Worm (Caenorhabditis elegans): ENCODE measurements around the gene dna-2.

Gene dna-2

DNA sequence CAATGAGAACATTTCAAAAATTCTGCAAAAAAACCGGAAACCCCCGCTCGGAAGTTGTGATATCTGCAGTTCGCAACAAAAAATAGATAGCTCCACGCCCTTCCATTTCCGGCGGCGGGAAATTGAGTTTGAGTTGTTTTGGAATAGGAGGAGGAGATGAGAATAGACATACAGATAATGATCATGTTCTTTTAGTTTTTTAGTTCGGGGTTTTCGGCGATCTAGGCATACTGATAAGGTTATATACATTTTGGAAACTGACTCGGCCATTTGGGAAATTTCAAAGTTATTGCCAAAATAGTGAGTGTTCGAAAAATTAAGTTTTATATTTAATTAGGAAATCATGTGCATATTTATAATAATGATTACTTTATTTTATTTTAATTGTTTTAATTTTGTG, 44.4 kb upstream of the dna-2 start:
- TF ChIP-seq hlh-6 (tag; optimal IDR thresholded peaks at IDR 0.05) (no peak), fkh-10 (GFP tag; optimal IDR thresholded peaks at IDR 0.05) (no peak), ceh-34 (tag; optimal IDR thresholded peaks at IDR 0.05) (no peak), che-1 (tag; optimal IDR thresholded peaks at IDR 0.05) (no peak), nhr-232 (tag; optimal IDR thresholded peaks at IDR 0.05) (no peak), fkh-6 (tag; optimal IDR thresholded peaks at IDR 0.05) (no peak), ttx-3 (tag; optimal IDR thresholded peaks at IDR 0.05) (no peak), ama-1 (optimal IDR thresholded peaks at IDR 0.05) (no peak), ceh-2 (tag; optimal IDR thresholded peaks at IDR 0.05) (no peak), pros-1 (tag; optimal IDR thresholded peaks at IDR 0.05) (no peak), dmd-4 (tag; optimal IDR thresholded peaks at IDR 0.05; ENCODE audit: borderline replicate concordance) (no peak), elt-2 (tag; optimal IDR thresholded peaks at IDR 0.05) (no peak)

ce11 chrII:11737347-11737746, 40.9 kb upstream of the dna-2 start:
- TF ChIP-seq syd-9 (tag; optimal IDR thresholded peaks at IDR 0.05) (no peak), dve-1 (tag; optimal IDR thresholded peaks at IDR 0.05) (no peak), unc-55 (GFP tag; optimal IDR thresholded peaks at IDR 0.05) (peak; percentile 68)

DNA sequence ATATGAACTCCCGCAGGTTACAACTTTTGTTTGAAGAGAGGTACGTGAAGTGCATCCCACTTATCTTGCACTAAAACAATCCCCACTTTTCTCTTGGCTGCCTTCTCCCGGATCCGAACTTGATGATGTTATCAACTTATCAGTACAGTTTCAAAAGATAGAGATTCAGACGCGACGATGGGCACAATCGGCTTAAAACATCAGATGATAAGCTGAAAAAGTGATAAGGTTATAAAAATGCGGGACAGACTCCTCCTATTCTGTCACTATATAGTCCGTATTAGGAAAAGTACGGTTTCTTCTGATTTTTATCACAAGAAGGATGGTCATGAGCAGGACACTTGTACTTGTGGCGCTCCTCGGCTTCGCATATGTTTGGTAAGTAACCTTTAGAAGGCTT, 39.0 kb upstream of the dna-2 start, which contains the start of gene ctsa-1.2:
ctsa-1.2 (plus strand) TSS at position 160 of the 400 bp plus-strand sequence.
- TF ChIP-seq elt-2 (tag; optimal IDR thresholded peaks at IDR 0.05) (peak; percentile 74), nhr-232 (tag; optimal IDR thresholded peaks at IDR 0.05) (no peak)

ce11 chrII:11742320-11742719, 35.9 kb upstream of the dna-2 start:
- no peak for TF ChIP-seq mec-3 (tag; optimal IDR thresholded peaks at IDR 0.05; ENCODE audit: borderline replicate concordance)

ce11 chrII:11746782-11747288, 31.4 kb upstream of the dna-2 start:
- peak; percentile 89 for TF ChIP-seq ceh-31 (tag; optimal IDR thresholded peaks at IDR 0.05)
- no peak for TF ChIP-seq ceh-30 (tag; optimal IDR thresholded peaks at IDR 0.05)
- TF ChIP-seq ceh-45 (GFP tag; IDR thresholded peaks at IDR 0.05) = no peak
- no peak for TF ChIP-seq nhr-11 (tag; optimal IDR thresholded peaks at IDR 0.05)
- no peak for TF ChIP-seq elt-2 (tag; optimal IDR thresholded peaks at IDR 0.05)
- TF ChIP-seq ceh-9 (tag; optimal IDR thresholded peaks at IDR 0.05) = no peak
- TF ChIP-seq fax-1 (tag; optimal IDR thresholded peaks at IDR 0.05) = peak; percentile 18
- no peak for TF ChIP-seq unc-3 (GFP tag; conservative IDR thresholded peaks at IDR 0.05)
- peak; percentile 56 for TF ChIP-seq unc-3 (tag; optimal IDR thresholded peaks at IDR 0.05)
- peak; percentile 64 for TF ChIP-seq hlh-30 (tag; optimal IDR thresholded peaks at IDR 0.05; ENCODE audit: insufficient read depth)
- TF ChIP-seq ahr-1 (tag; optimal IDR thresholded peaks at IDR 0.05) = peak; percentile 35
- TF ChIP-seq C38D4.7 (GFP tag; optimal IDR thresholded peaks at IDR 0.05) = peak; percentile 43
- TF ChIP-seq K09A11.1 (tag; optimal IDR thresholded peaks at IDR 0.05; ENCODE audit: insufficient read depth) = no peak
- TF ChIP-seq ceh-6 (GFP tag; optimal IDR thresholded peaks at IDR 0.05) = no peak
- peak; percentile 93 for TF ChIP-seq ceh-48 (tag; optimal IDR thresholded peaks at IDR 0.05)
- TF ChIP-seq ceh-22 (tag; optimal IDR thresholded peaks at IDR 0.05) = no peak
- no peak for TF ChIP-seq nhr-232 (tag; optimal IDR thresholded peaks at IDR 0.05)
- TF ChIP-seq fkh-6 (tag; optimal IDR thresholded peaks at IDR 0.05) = peak; percentile 49
- TF ChIP-seq ceh-19 (GFP tag; optimal IDR thresholded peaks at IDR 0.05) = peak; percentile 74
- TF ChIP-seq C08G9.2 (tag; optimal IDR thresholded peaks at IDR 0.05) = peak; percentile 66
- TF ChIP-seq sdc-2 (tag; optimal IDR thresholded peaks at IDR 0.05) = peak; percentile 70
- no peak for TF ChIP-seq sox-2 (GFP tag; IDR thresholded peaks at IDR 0.05)
- TF ChIP-seq ttx-3 (tag; optimal IDR thresholded peaks at IDR 0.05) = peak; percentile 20
- peak; percentile 2 for TF ChIP-seq pros-1 (tag; optimal IDR thresholded peaks at IDR 0.05)
- no peak for TF ChIP-seq npax-4 (tag; optimal IDR thresholded peaks at IDR 0.05)
- no peak for TF ChIP-seq pha-2 (tag; optimal IDR thresholded peaks at IDR 0.05)
- no peak for TF ChIP-seq pha-4 (tag; optimal IDR thresholded peaks at IDR 0.05)
- TF ChIP-seq ceh-34 (tag; optimal IDR thresholded peaks at IDR 0.05) = peak; percentile 71
- TF ChIP-seq rnt-1 (tag; optimal IDR thresholded peaks at IDR 0.05) = peak; percentile 44
- TF ChIP-seq dve-1 (tag; optimal IDR thresholded peaks at IDR 0.05) = peak; percentile 11
- peak; percentile 16 for TF ChIP-seq ceh-2 (tag; optimal IDR thresholded peaks at IDR 0.05)
- no peak for TF ChIP-seq ztf-16 (tag; optimal IDR thresholded peaks at IDR 0.05)
- TF ChIP-seq zip-5 (tag; optimal IDR thresholded peaks at IDR 0.05) = no peak
- TF ChIP-seq pax-1 (tag; optimal IDR thresholded peaks at IDR 0.05) = no peak
- peak; percentile 60 for TF ChIP-seq unc-86 (tag; optimal IDR thresholded peaks at IDR 0.05)
- TF ChIP-seq lin-11 (tag; optimal IDR thresholded peaks at IDR 0.05) = no peak
- TF ChIP-seq unc-55 (GFP tag; optimal IDR thresholded peaks at IDR 0.05) = peak; percentile 85
